Fruit fly (Drosophila melanogaster) whole organism, pupa: ENCODE data around the gene CG14974.

ENCODE experiments used
- CG10348 ChIP-seq: fragments of 200-800 bp; sonication (Bioruptor generic); IDR thresholded peaks from 2 replicates; pipeline ENCODE4 v1.3.6; 2022; ENCODE audit warnings: missing biosample characterization, missing genetic modification characterization
- CG17806 ChIP-seq: fragments of 200-800 bp; sonication (Bioruptor generic); optimal IDR thresholded peaks from 2 replicates; lab custom pipeline; 2018; ENCODE audit warnings: missing biosample characterization, mild to moderate bottlenecking, missing genetic modification characterization, moderate library complexity
- CG32121 ChIP-seq: fragments of 200-800 bp; sonication (Bioruptor generic); IDR thresholded peaks from 2 replicates; pipeline ENCODE4 v1.3.6; 2022; ENCODE audit warnings: missing biosample characterization, missing genetic modification characterization
- CG8159 ChIP-seq: fragments of 200-800 bp; sonication (Bioruptor generic); optimal IDR thresholded peaks from 3 replicates; lab custom pipeline; 2018; ENCODE audit warnings: missing biosample characterization, mild to moderate bottlenecking, missing genetic modification characterization, moderate library complexity
- CG8301 ChIP-seq: fragments of 200-800 bp; sonication (Bioruptor generic); optimal IDR thresholded peaks from 2 replicates; lab custom pipeline; 2018; ENCODE audit warnings: missing biosample characterization, mild to moderate bottlenecking, missing genetic modification characterization
- CG9948 ChIP-seq: fragments of 200-800 bp; sonication (Bioruptor generic); optimal IDR thresholded peaks from 2 replicates; lab custom pipeline; 2018; ENCODE audit warnings: missing biosample characterization, mild to moderate bottlenecking, missing genetic modification characterization, moderate library complexity
- EcR ChIP-seq: fragments of 200-800 bp; sonication (Bioruptor generic); optimal IDR thresholded peaks from 3 replicates; lab custom pipeline; 2019; ENCODE audit warnings: missing biosample characterization, missing genetic modification characterization, mild to moderate bottlenecking, moderate library complexity, missing genetic modification reagents
- Ets98B ChIP-seq: fragments of 200-800 bp; sonication (Bioruptor generic); IDR thresholded peaks from 2 replicates; pipeline ENCODE4 v1.3.6; 2022; ENCODE audit warnings: missing biosample characterization, missing genetic modification characterization
- Pif1A ChIP-seq: fragments of 200-800 bp; sonication (Bioruptor generic); optimal IDR thresholded peaks from 3 replicates; lab custom pipeline; 2016; ENCODE audit warnings: missing biosample characterization, missing genetic modification characterization
- Pif1B ChIP-seq: fragments of 200-800 bp; sonication (Bioruptor generic); optimal IDR thresholded peaks from 3 replicates; lab custom pipeline; 2016; ENCODE audit warnings: missing biosample characterization, missing genetic modification characterization

dm6 chr3L:3654671-3655070, 33.8 kb upstream of the CG14974 start, which contains the start of gene CG10862:
- TF ChIP-seq CG32121 (GFP tag; lab: Robert Waterston, UW) (no peak), CG9948 (tag; lab: Kevin White, UChicago) (no peak), Ets98B (GFP tag; lab: Robert Waterston, UW) (no peak), CG10348 (no peak), Pif1B (no peak), EcR (GFP tag; lab: Kevin White, UChicago) (no peak), Pif1A (GFP tag; lab: Kevin White, UChicago) (no peak), CG17806 (tag; lab: Kevin White, UChicago) (no peak), CG8159 (tag; lab: Kevin White, UChicago) (no peak), CG8301 (tag; lab: Kevin White, UChicago) (no peak)
